Fruit fly (Drosophila melanogaster): ENCODE results near the gene Acbp3.

Gene Acbp3

dm6 chr3L:7156890-7157289, 26.2 kb downstream of the Acbp3 start, which contains the start of gene corn (continued):
- TF ChIP-seq jing (GFP tag; optimal IDR thresholded peaks at IDR 0.05) (no peak), inv (GFP tag; IDR thresholded peaks at IDR 0.05; ENCODE audit: partially characterized antibody) (no peak), CG42726 (GFP tag; IDR thresholded peaks at IDR 0.05; ENCODE audit: partially characterized antibody) (peak; percentile 42; the same call in 1 of the 2 replicates), CG8765 (GFP tag; IDR thresholded peaks at IDR 0.05) (no peak), CG13287 (GFP tag; IDR thresholded peaks at IDR 0.05; ENCODE audit: partially characterized antibody) (0 out of 2 replicates have a peak, but pooled peaks have one; percentile 38), CG12744 (GFP tag; optimal IDR thresholded peaks at IDR 0.05) (no peak), CG12071 (GFP tag; optimal IDR thresholded peaks at IDR 0.05) (no peak), Blimp-1 (GFP tag; optimal IDR thresholded peaks at IDR 0.05) (no peak), CG1233 (GFP tag; optimal IDR thresholded peaks at IDR 0.05) (no peak), Side (GFP tag; optimal IDR thresholded peaks at IDR 0.05) (no peak), knrl (GFP tag; IDR thresholded peaks at IDR 0.05; ENCODE audit: partially characterized antibody) (no peak), D (optimal IDR thresholded peaks at IDR 0.05) (no peak), D (GFP tag; optimal IDR thresholded peaks at IDR 0.05) (no peak), CG11696 (GFP tag; IDR thresholded peaks at IDR 0.05) (no peak), ranshi (GFP tag; IDR thresholded peaks at IDR 0.05) (no peak), CG18011 (GFP tag; optimal IDR thresholded peaks at IDR 0.05) (no peak), CHES-1-like (GFP tag; optimal IDR thresholded peaks at IDR 0.05) (no peak), Oaz (GFP tag; IDR thresholded peaks at IDR 0.05) (no peak), lbe (GFP tag; optimal IDR thresholded peaks at IDR 0.05) (no peak), CG17802 (tag; optimal IDR thresholded peaks at IDR 0.05) (no peak), ci (GFP tag; IDR thresholded peaks at IDR 0.05) (peak; percentile 13; the same call in 1 of the 3 replicates), CG15514 (GFP tag; optimal IDR thresholded peaks at IDR 0.05) (peak; percentile 11), kni (GFP tag; optimal IDR thresholded peaks at IDR 0.05) (no peak), Stat92E (GFP tag; optimal IDR thresholded peaks at IDR 0.05) (no peak), tll (GFP tag; optimal IDR thresholded peaks at IDR 0.05) (no peak), lab (GFP tag; optimal IDR thresholded peaks at IDR 0.05) (peak; percentile 14), CG3847 (GFP tag; IDR thresholded peaks at IDR 0.05) (no peak), slbo (GFP tag; IDR thresholded peaks at IDR 0.05) (no peak), gro (GFP tag; optimal IDR thresholded peaks at IDR 0.05) (no peak), wek (GFP tag; optimal IDR thresholded peaks at IDR 0.05) (no peak), wor (GFP tag; IDR thresholded peaks at IDR 0.05) (no peak), HHEX (GFP tag; optimal IDR thresholded peaks at IDR 0.05) (no peak), CG15601 (tag; optimal IDR thresholded peaks at IDR 0.05) (no peak), dati (GFP tag; IDR thresholded peaks at IDR 0.05) (no peak), CG11456 (GFP tag; IDR thresholded peaks at IDR 0.05) (no peak), CG17829 (tag; optimal IDR thresholded peaks at IDR 0.05) (peak; percentile 15), CG12769 (tag; optimal IDR thresholded peaks at IDR 0.05) (no peak), Elba2 (GFP tag; optimal IDR thresholded peaks at IDR 0.05) (no peak), crp (GFP tag; optimal IDR thresholded peaks at IDR 0.05) (no peak), pfk (GFP tag; optimal IDR thresholded peaks at IDR 0.05) (no peak), CG5953 (GFP tag; IDR thresholded peaks at IDR 0.05) (no peak), Myb (GFP tag; optimal IDR thresholded peaks at IDR 0.05) (no peak), otp (GFP tag; IDR thresholded peaks at IDR 0.05) (no peak), CG10431 (GFP tag; optimal IDR thresholded peaks at IDR 0.05) (no peak), CG7556 (GFP tag; optimal IDR thresholded peaks at IDR 0.05) (no peak), ham (GFP tag; IDR thresholded peaks at IDR 0.05) (no peak), psq (GFP tag; optimal IDR thresholded peaks at IDR 0.05) (no peak), CG17328 (GFP tag; IDR thresholded peaks at IDR 0.05) (no peak), zfh1 (GFP tag; IDR thresholded peaks at IDR 0.05) (0 out of 3 replicates have a peak, but pooled peaks have one; percentile 35), dimm (GFP tag; IDR thresholded peaks at IDR 0.05) (no peak), YL-1 (GFP tag; optimal IDR thresholded peaks at IDR 0.05) (peak; percentile 14)

Measured in whole organism, embryonic.